Fruit fly (Drosophila melanogaster): ENCODE data around the gene CG17026.
A peak's percentile ranks its signal among the peaks of the same experiment; 100 is the strongest.

Gene CG17026

dm6 chr3L:15988039-15988546 lies 12.9 kb downstream of the CG17026 start, which contains the start of gene Hip14 (continued):
- TF ChIP-seq dmrt11E (tag; optimal IDR thresholded peaks at IDR 0.05) = no peak
- no peak for TF ChIP-seq CG14667 (GFP tag; IDR thresholded peaks at IDR 0.05)
- no peak for TF ChIP-seq Atf-2 (GFP tag; optimal IDR thresholded peaks at IDR 0.05)
- no peak for TF ChIP-seq fd64A (GFP tag; optimal IDR thresholded peaks at IDR 0.05)
- TF ChIP-seq CG8089 (GFP tag; optimal IDR thresholded peaks at IDR 0.05) = no peak
- TF ChIP-seq amos (GFP tag; IDR thresholded peaks at IDR 0.05; ENCODE audit: partially characterized antibody) = no peak
- peak; percentile 80 for TF ChIP-seq Med (GFP tag)
- no peak for TF ChIP-seq CG11456 (GFP tag; IDR thresholded peaks at IDR 0.05)
- TF ChIP-seq Nf-YB (GFP tag; optimal IDR thresholded peaks at IDR 0.05) = no peak
- no peak for TF ChIP-seq Lim3 (GFP tag; IDR thresholded peaks at IDR 0.05)
- no peak for TF ChIP-seq CG8281 (tag; optimal IDR thresholded peaks at IDR 0.05)
- TF ChIP-seq CG10654 (GFP tag; optimal IDR thresholded peaks at IDR 0.05) = no peak
- peak; percentile 0 for TF ChIP-seq HLH54F (GFP tag; optimal IDR thresholded peaks at IDR 0.05)
- TF ChIP-seq CG15696 (tag; optimal IDR thresholded peaks at IDR 0.05) = no peak
- TF ChIP-seq repo (GFP tag; optimal IDR thresholded peaks at IDR 0.05) = no peak
- peak; percentile 86 for TF ChIP-seq sd (tag; optimal IDR thresholded peaks at IDR 0.05)
- TF ChIP-seq sug (tag; optimal IDR thresholded peaks at IDR 0.05) = peak; percentile 16
- no peak for TF ChIP-seq usp (GFP tag; optimal IDR thresholded peaks at IDR 0.05)
- no peak for TF ChIP-seq D19B (GFP tag; optimal IDR thresholded peaks at IDR 0.05)
- no peak for TF ChIP-seq Gsc (GFP tag; IDR thresholded peaks at IDR 0.05)
- no peak for TF ChIP-seq Deaf1 (tag; optimal IDR thresholded peaks at IDR 0.05)
- TF ChIP-seq CG18476 (GFP tag; optimal IDR thresholded peaks at IDR 0.05) = no peak
- no peak for TF ChIP-seq Dip3 (GFP tag; optimal IDR thresholded peaks at IDR 0.05)
- TF ChIP-seq CG10565 (GFP tag; optimal IDR thresholded peaks at IDR 0.05) = no peak
- no peak for TF ChIP-seq CG9609 (GFP tag; optimal IDR thresholded peaks at IDR 0.05)
- TF ChIP-seq TFAM (GFP tag; optimal IDR thresholded peaks at IDR 0.05) = no peak
- TF ChIP-seq emc (GFP tag; optimal IDR thresholded peaks at IDR 0.05) = no peak
- no peak for TF ChIP-seq CG6683 (GFP tag; optimal IDR thresholded peaks at IDR 0.05)
- no peak for TF ChIP-seq Ravus (GFP tag; IDR thresholded peaks at IDR 0.05)
- TF ChIP-seq Mes4 (GFP tag; optimal IDR thresholded peaks at IDR 0.05) = no peak
- TF ChIP-seq CG1603 (tag; optimal IDR thresholded peaks at IDR 0.05) = no peak
- TF ChIP-seq CG13296 (GFP tag; optimal IDR thresholded peaks at IDR 0.05) = peak; percentile 22
- TF ChIP-seq gfzf (GFP tag; optimal IDR thresholded peaks at IDR 0.05) = peak; percentile 53
- TF ChIP-seq fu2 (GFP tag; optimal IDR thresholded peaks at IDR 0.05) = no peak
- TF ChIP-seq org-1 (GFP tag; optimal IDR thresholded peaks at IDR 0.05) = peak; percentile 17
- TF ChIP-seq nom (GFP tag; optimal IDR thresholded peaks at IDR 0.05) = peak; percentile 57
- TF ChIP-seq zen2 (GFP tag; IDR thresholded peaks at IDR 0.05; ENCODE audit: partially characterized antibody) = no peak
- no peak for TF ChIP-seq pita (GFP tag; optimal IDR thresholded peaks at IDR 0.05)
- no peak for TF ChIP-seq gcm2 (GFP tag; optimal IDR thresholded peaks at IDR 0.05)
- no peak for TF ChIP-seq danr (GFP tag; IDR thresholded peaks at IDR 0.05)
- no peak for TF ChIP-seq CHES-1-like (GFP tag; optimal IDR thresholded peaks at IDR 0.05)
- TF ChIP-seq Nf-YA (GFP tag; IDR thresholded peaks at IDR 0.05) = no peak
- no peak for TF ChIP-seq Hr51 (GFP tag; optimal IDR thresholded peaks at IDR 0.05)
- peak; percentile 19 for TF ChIP-seq zfh2 (GFP tag; optimal IDR thresholded peaks at IDR 0.05)
- TF ChIP-seq CG9727 (GFP tag; optimal IDR thresholded peaks at IDR 0.05) = peak; percentile 33
- TF ChIP-seq CG4707 (GFP tag; optimal IDR thresholded peaks at IDR 0.05) = no peak
- peak; percentile 52 for TF ChIP-seq CG2116 (GFP tag; optimal IDR thresholded peaks at IDR 0.05)
- TF ChIP-seq Stat92E (GFP tag; optimal IDR thresholded peaks at IDR 0.05) = peak in 1 of 3 experiments; percentile 62
- TF ChIP-seq Hmx (GFP tag; optimal IDR thresholded peaks at IDR 0.05) = no peak
- peak; percentile 39 for TF ChIP-seq vvl (GFP tag; IDR thresholded peaks at IDR 0.05)
- TF ChIP-seq CG11695 (GFP tag; IDR thresholded peaks at IDR 0.05) = no peak

Measured in whole organism, embryonic.